Worm (Caenorhabditis elegans) whole organism, L4 larva: Measurements from ENCODE around the gene nspc-19.
A peak's percentile ranks its signal among the peaks of the same experiment; 100 is the strongest.

Experiments
- ZK337.2 ChIP-seq: fragments of 200-800 bp; sonication (Bioruptor generic); IDR thresholded peaks from 2 replicates; pipeline ENCODE4 v1.3.6; 2022; ENCODE audit warnings: missing genetic modification reagents, missing genetic modification characterization, missing compliant biosample characterization
- ceh-62 ChIP-seq: sonication (generic microtip); optimal IDR thresholded peaks from 2 replicates; lab custom pipeline; 2017; ENCODE audit warnings: missing biosample characterization, missing genetic modification characterization
- daf-8 ChIP-seq: fragments of 200-800 bp; sonication (Bioruptor generic); IDR thresholded peaks from 2 replicates; pipeline ENCODE4 v1.3.6; 2022; ENCODE audit warnings: missing genetic modification characterization, missing compliant biosample characterization
- dpl-1 ChIP-seq: fragments of 150-350 bp; optimal IDR thresholded peaks from 2 replicates; lab custom pipeline; 2014; ENCODE audit warnings: missing biosample characterization, missing genetic modification reagents, missing genetic modification characterization
- fos-1 ChIP-seq: fragments of 150-350 bp; optimal IDR thresholded peaks from 2 replicates; lab custom pipeline; 2014; ENCODE audit warnings: missing biosample characterization, missing genetic modification characterization
- gei-8 ChIP-seq: fragments of 200-800 bp; sonication (Bioruptor generic); optimal IDR thresholded peaks from 2 replicates; lab custom pipeline; 2018; ENCODE audit warnings: mild to moderate bottlenecking, missing genetic modification characterization, missing compliant biosample characterization
- lim-7 ChIP-seq: fragments of 200-800 bp; sonication (Bioruptor generic); IDR thresholded peaks from 2 replicates; pipeline ENCODE4 v1.3.6; 2022; ENCODE audit warnings: missing genetic modification characterization, missing compliant biosample characterization
- nhr-10 ChIP-seq: fragments of 150-350 bp; optimal IDR thresholded peaks from 2 replicates; lab custom pipeline; 2014; ENCODE audit warnings: missing biosample characterization, missing genetic modification characterization
- nhr-237 ChIP-seq: sonication (generic microtip); optimal IDR thresholded peaks from 2 replicates; lab custom pipeline; 2017; ENCODE audit warnings: missing biosample characterization, missing genetic modification characterization
- nhr-28 ChIP-seq: fragments of 150-350 bp; optimal IDR thresholded peaks from 2 replicates; lab custom pipeline; 2014; ENCODE audit warnings: missing biosample characterization, missing genetic modification characterization
- pqm-1 ChIP-seq: sonication (generic microtip); optimal IDR thresholded peaks from 2 replicates; lab custom pipeline; 2017; ENCODE audit warnings: missing biosample characterization, missing genetic modification characterization
- skn-1 ChIP-seq: fragments of 150-350 bp; optimal IDR thresholded peaks from 2 replicates; lab custom pipeline; 2014; ENCODE audit warnings: missing biosample characterization, missing genetic modification characterization
- unc-62 ChIP-seq, 3 experiments: fragments of 150-350 bp in 1 of 3; sonication (generic microtip); optimal IDR thresholded peaks in 2 of 3; peaks in 1 of 3; 1 replicate in 1 of 3; 2 replicates in 2 of 3; lab custom pipeline; 2014 to 2017; ENCODE audit warnings: missing biosample characterization in 3 of 3, missing genetic modification characterization in 3 of 3, missing genetic modification reagents in 3 of 3, missing genotype in 1 of 3
- zip-11 ChIP-seq: fragments of 200-800 bp; sonication (Bioruptor generic); IDR thresholded peaks from 2 replicates; pipeline ENCODE4 v1.3.6; 2022; ENCODE audit warnings: missing genetic modification characterization, missing compliant biosample characterization

- TF ChIP-seq unc-62 (GFP tag; optimal IDR thresholded peaks at IDR 0.05 in 1 of 2; lab: Kevin White, UChicago) (peak in 1 of 2 experiments; percentile 91), unc-62 (tag; optimal IDR thresholded peaks at IDR 0.05; lab: Kevin White, UChicago) (no peak), daf-8 (GFP tag; lab: Robert Waterston, UW) (no peak), gei-8 (no peak), dpl-1 (no peak), nhr-28 (tag; lab: Kevin White, UChicago) (peak; percentile 37), nhr-237 (no peak), pqm-1 (tag; lab: Kevin White, UChicago) (peak; percentile 49), nhr-10 (no peak), lim-7 (no peak), ceh-62 (tag; lab: Kevin White, UChicago) (no peak), ZK337.2 (GFP tag; lab: Robert Waterston, UW) (no peak), skn-1 (tag; lab: Kevin White, UChicago) (no peak), fos-1 (tag; lab: Kevin White, UChicago) (no peak), zip-11 (GFP tag; lab: Robert Waterston, UW) (no peak)
These were observed 24.5 kb upstream of the nspc-19 start, which contains the start of gene M163.1 for ce11 chrX:14503800-14504550.
